Fruit fly (Drosophila melanogaster) whole organism, prepupa: ENCODE data around the gene Nepl6.

Experiments used
- Blimp-1 ChIP-seq: fragments of 200-800 bp; sonication (Bioruptor generic); optimal IDR thresholded peaks from 3 replicates; lab custom pipeline; 2017; ENCODE audit warnings: missing biosample characterization, missing genetic modification characterization, mild to moderate bottlenecking, moderate library complexity, missing genetic modification reagents
- CG10631 ChIP-seq: fragments of 200-800 bp; sonication (Bioruptor generic); optimal IDR thresholded peaks from 2 replicates; lab custom pipeline; 2016; ENCODE audit warnings: missing biosample characterization, missing genetic modification characterization
- CG10669 ChIP-seq: fragments of 200-800 bp; sonication (Bioruptor generic); optimal IDR thresholded peaks from 3 replicates; lab custom pipeline; 2018; ENCODE audit warnings: missing biosample characterization, mild to moderate bottlenecking, missing genetic modification characterization, moderate library complexity
- CG11294 ChIP-seq: fragments of 200-800 bp; sonication (Bioruptor generic); IDR thresholded peaks from 2 replicates; pipeline ENCODE4 v1.3.6; 2022; ENCODE audit warnings: missing biosample characterization, missing genetic modification characterization
- CG3032 ChIP-seq: fragments of 200-800 bp; optimal IDR thresholded peaks from 2 replicates; lab custom pipeline; 2019; ENCODE audit warnings: missing biosample characterization, mild to moderate bottlenecking, missing genetic modification characterization, moderate library complexity
- CG31627 ChIP-seq: fragments of 200-800 bp; sonication (Bioruptor generic); optimal IDR thresholded peaks from 3 replicates; lab custom pipeline; 2016; ENCODE audit warnings: missing biosample characterization, missing genetic modification characterization
- CG34406 ChIP-seq: fragments of 200-800 bp; sonication (Bioruptor generic); optimal IDR thresholded peaks from 3 replicates; lab custom pipeline; 2016; ENCODE audit warnings: missing biosample characterization, missing genetic modification characterization
- CG6276 ChIP-seq: fragments of 200-800 bp; sonication (Bioruptor generic); optimal IDR thresholded peaks from 2 replicates; lab custom pipeline; 2017; ENCODE audit warnings: missing biosample characterization, mild to moderate bottlenecking, missing genetic modification characterization
- CG6808 ChIP-seq: fragments of 200-800 bp; sonication (Bioruptor generic); optimal IDR thresholded peaks from 3 replicates; lab custom pipeline; 2017; ENCODE audit warnings: missing biosample characterization, missing genetic modification characterization, mild to moderate bottlenecking, moderate library complexity, missing genetic modification reagents
- CG6854 ChIP-seq: fragments of 200-800 bp; sonication (Bioruptor generic); optimal IDR thresholded peaks from 2 replicates; lab custom pipeline; 2017; ENCODE audit warnings: missing biosample characterization, mild to moderate bottlenecking, missing genetic modification characterization
- CG8319 ChIP-seq: fragments of 200-800 bp; sonication (Bioruptor generic); optimal IDR thresholded peaks from 3 replicates; lab custom pipeline; 2016; ENCODE audit warnings: missing biosample characterization, missing genetic modification characterization
- CG9139 ChIP-seq: fragments of 200-800 bp; sonication (Bioruptor generic); optimal IDR thresholded peaks from 3 replicates; lab custom pipeline; 2017; ENCODE audit warnings: missing biosample characterization, mild to moderate bottlenecking, missing genetic modification characterization
- Eip78C ChIP-seq: fragments of 200-800 bp; sonication (Bioruptor generic); peaks from one replicate; lab custom pipeline; 2016; ENCODE audit warnings: missing biosample characterization, missing genetic modification characterization
- Eip93F ChIP-seq: fragments of 200-800 bp; sonication (Bioruptor generic); optimal IDR thresholded peaks from 2 replicates; lab custom pipeline; 2016; ENCODE audit warnings: missing biosample characterization, mild to moderate bottlenecking, missing genetic modification characterization
- Ets96B ChIP-seq: fragments of 200-800 bp; optimal IDR thresholded peaks from 2 replicates; lab custom pipeline; 2019; ENCODE audit warnings: missing biosample characterization, mild to moderate bottlenecking, missing genetic modification characterization, moderate library complexity
- Hr38 ChIP-seq: sonication (Bioruptor generic); optimal IDR thresholded peaks from 2 replicates; lab custom pipeline; 2016; ENCODE audit warnings: missing biosample characterization, missing genetic modification characterization
- Hr39 ChIP-seq: fragments of 200-800 bp; sonication (Bioruptor generic); optimal IDR thresholded peaks from 2 replicates; lab custom pipeline; 2016; ENCODE audit warnings: missing biosample characterization, missing genetic modification characterization
- Lpt ChIP-seq: fragments of 200-800 bp; sonication (Bioruptor generic); optimal IDR thresholded peaks from 3 replicates; lab custom pipeline; 2016; ENCODE audit warnings: missing biosample characterization, missing genetic modification characterization
- OdsH ChIP-seq: fragments of 200-800 bp; sonication (Bioruptor generic); optimal IDR thresholded peaks from 3 replicates; lab custom pipeline; 2016; ENCODE audit warnings: missing biosample characterization, missing genetic modification characterization
- Sox15 ChIP-seq: fragments of 200-800 bp; sonication (Bioruptor generic); optimal IDR thresholded peaks from 3 replicates; lab custom pipeline; 2016; ENCODE audit warnings: missing biosample characterization, missing genetic modification characterization
- achi ChIP-seq: fragments of 200-800 bp; sonication (Bioruptor generic); optimal IDR thresholded peaks from 3 replicates; lab custom pipeline; 2016; ENCODE audit warnings: missing biosample characterization, missing genetic modification characterization
- eg ChIP-seq: fragments of 200-800 bp; sonication (Bioruptor generic); IDR thresholded peaks from 3 replicates; pipeline ENCODE4 v1.3.6; 2022; ENCODE audit warnings: missing biosample characterization, missing genetic modification characterization
- fd59A ChIP-seq: fragments of 200-800 bp; sonication (Bioruptor generic); optimal IDR thresholded peaks from 2 replicates; lab custom pipeline; 2017; ENCODE audit warnings: missing biosample characterization, mild to moderate bottlenecking, missing genetic modification characterization, missing genetic modification reagents
- net ChIP-seq: fragments of 200-800 bp; sonication (Bioruptor generic); optimal IDR thresholded peaks from 3 replicates; lab custom pipeline; 2016; ENCODE audit warnings: missing biosample characterization, missing genetic modification characterization
- pdm3 ChIP-seq: fragments of 200-800 bp; sonication (Bioruptor generic); optimal IDR thresholded peaks from 3 replicates; lab custom pipeline; 2016; ENCODE audit warnings: missing biosample characterization, missing genetic modification characterization
- svp ChIP-seq: fragments of 200-800 bp; sonication (Bioruptor generic); peaks from one replicate; lab custom pipeline; 2016; ENCODE audit warnings: missing biosample characterization, missing genetic modification characterization

Gene Nepl6

dm6 chr2L:6385409-6385808, at the start of gene Nepl6:
Nepl6 (minus strand) TSS chr2L:6385512.
- TF ChIP-seq Eip78C (GFP tag; lab: Kevin White, UChicago) (peak; percentile 15), CG6808 (GFP tag; lab: Kevin White, UChicago) (no peak), svp (GFP tag; lab: Kevin White, UChicago) (peak; percentile 99)

dm6 chr2L:6426329-6426728, 41.0 kb upstream of the Nepl6 start:
- no peak for TF ChIP-seq Blimp-1 (GFP tag; lab: Kevin White, UChicago)
- TF ChIP-seq fd59A (GFP tag; lab: Kevin White, UChicago), result no peak
- TF ChIP-seq achi (GFP tag; lab: Kevin White, UChicago), result no peak
- TF ChIP-seq CG11294 (GFP tag; lab: Robert Waterston, UW), result no peak
- no peak for TF ChIP-seq OdsH
- no peak for TF ChIP-seq CG9139 (GFP tag; lab: Kevin White, UChicago)
- no peak for TF ChIP-seq CG31627 (GFP tag; lab: Kevin White, UChicago)
- TF ChIP-seq pdm3 (GFP tag; lab: Kevin White, UChicago), result no peak
- no peak for TF ChIP-seq Sox15 (GFP tag; lab: Kevin White, UChicago)
- TF ChIP-seq Eip93F, result no peak
- no peak for TF ChIP-seq Ets96B (tag; lab: Kevin White, UChicago)
- TF ChIP-seq Hr39, result no peak

DNA sequence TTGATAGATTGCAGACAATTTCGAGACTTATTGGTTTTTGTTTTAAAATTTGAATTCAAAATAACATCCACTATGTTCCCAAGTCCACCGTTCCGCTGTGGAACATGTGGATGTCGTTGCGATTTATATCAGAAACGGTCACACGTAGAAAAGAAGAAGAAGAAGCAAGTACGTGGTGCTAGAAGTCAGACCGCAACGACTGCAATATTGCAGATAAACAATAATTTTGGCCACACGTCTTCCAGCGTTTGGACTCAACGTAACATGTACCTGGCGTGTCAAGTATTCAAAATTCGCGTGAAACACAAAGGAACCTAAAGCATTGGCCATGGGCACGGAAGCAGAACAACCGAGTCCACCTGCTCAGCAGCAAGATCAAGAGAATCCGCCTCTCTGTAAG, 38.9 kb upstream of the Nepl6 start, which contains the start of gene Fic:
Gene Fic (plus strand): TSS at position 139 of the 400 bp plus-strand sequence.
- TF ChIP-seq CG34406 (GFP tag; lab: Kevin White, UChicago) (no peak), CG6276 (GFP tag; lab: Kevin White, UChicago) (no peak), svp (GFP tag; lab: Kevin White, UChicago) (peak; percentile 74), CG6854 (no peak), Eip78C (GFP tag; lab: Kevin White, UChicago) (peak; percentile 48), CG8319 (GFP tag; lab: Kevin White, UChicago) (no peak), net (GFP tag; lab: Kevin White, UChicago) (no peak), CG11294 (GFP tag; lab: Robert Waterston, UW) (no peak), OdsH (no peak)

- TF ChIP-seq svp (GFP tag; lab: Kevin White, UChicago), result peak; percentile 86
- 0 out of 3 replicates have a peak, but pooled peaks have one; percentile 14 for TF ChIP-seq eg (GFP tag; lab: Robert Waterston, UW)
- no peak for TF ChIP-seq CG3032
These were observed 37.8 kb upstream of the Nepl6 start, which contains the start of gene Tig for dm6 chr2L:6423148-6423547. Tig (minus strand) TSS chr2L:6423310.

DNA sequence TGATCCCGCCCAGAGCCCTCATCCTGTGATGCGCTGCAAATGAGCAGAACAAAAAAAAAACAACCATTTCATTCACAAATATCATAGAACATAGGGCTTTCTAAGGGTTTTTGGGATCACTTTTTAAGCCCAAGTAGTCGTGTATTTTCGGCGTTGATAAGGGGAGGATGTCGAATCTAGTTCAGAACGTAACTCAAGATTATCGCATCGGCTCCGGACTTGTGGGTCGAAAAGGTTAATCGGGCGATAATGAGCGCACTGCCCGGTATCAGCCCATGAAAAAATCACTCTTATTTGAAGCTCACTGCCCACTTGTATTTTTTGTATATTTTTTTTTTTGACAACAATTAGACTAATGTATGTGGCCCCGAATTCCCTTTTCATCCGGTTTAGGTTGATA, 37.2 kb upstream of the Nepl6 start:
- TF ChIP-seq CG10669 (GFP tag; lab: Kevin White, UChicago), result no peak
- no peak for TF ChIP-seq Lpt
- TF ChIP-seq svp (GFP tag; lab: Kevin White, UChicago), result peak; percentile 94
- TF ChIP-seq CG10631 (GFP tag; lab: Kevin White, UChicago), result no peak

DNA sequence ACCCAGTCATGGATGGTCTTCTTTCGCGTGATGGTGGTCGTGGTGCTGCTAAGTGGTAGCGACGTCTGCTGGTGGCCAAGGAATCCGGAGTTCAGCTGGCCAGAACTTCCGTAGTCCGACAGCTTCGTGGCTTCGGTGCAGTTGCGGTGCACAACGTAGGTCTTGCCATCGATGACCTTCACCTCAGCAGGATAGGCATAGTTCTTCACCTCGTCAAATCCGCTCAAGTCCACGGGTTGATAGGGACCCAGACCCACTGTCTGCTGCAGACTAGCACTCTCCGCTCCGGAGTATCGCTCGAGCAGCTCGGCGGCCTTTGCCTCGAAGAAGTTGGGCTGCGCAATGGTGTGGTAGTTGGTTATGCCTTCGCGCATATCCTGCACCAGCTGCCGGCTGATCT, 36.2 kb upstream of the Nepl6 start:
- TF ChIP-seq svp (GFP tag; lab: Kevin White, UChicago) (peak; percentile 71), Blimp-1 (GFP tag; lab: Kevin White, UChicago) (no peak)
- TF ChIP-seq, all 60 proteins: peak for 1

- TF ChIP-seq Ets96B (tag; lab: Kevin White, UChicago), result no peak
- peak; percentile 17 for TF ChIP-seq svp (GFP tag; lab: Kevin White, UChicago)
- no peak for TF ChIP-seq Hr38 (GFP tag; lab: Kevin White, UChicago)
These were observed 26.6 kb upstream of the Nepl6 start, which contains the start of gene CG13982 for dm6 chr2L:6411953-6412352. CG13982 (plus strand) TSS chr2L:6412315.
